Worm (Caenorhabditis elegans) whole organism, mixed stage, embryonic: Measurements from ENCODE around the gene C06E4.8.

Source experiments
- M03D4.4 ChIP-seq: sonication (generic microtip); optimal IDR thresholded peaks from 2 replicates; lab custom pipeline; 2017; ENCODE audit warnings: mild to moderate bottlenecking, missing genetic modification characterization, missing compliant biosample characterization
- bed-3 ChIP-seq: fragments of 200-800 bp; sonication (Bioruptor generic); optimal IDR thresholded peaks from 3 replicates; lab custom pipeline; 2018; ENCODE audit warnings: mild to moderate bottlenecking, missing genetic modification characterization, moderate library complexity, missing compliant biosample characterization
- blmp-1 ChIP-seq: fragments of 150-350 bp; optimal IDR thresholded peaks from 2 replicates; lab custom pipeline; 2014; ENCODE audit warnings: missing biosample characterization, missing genetic modification characterization
- ceh-39 ChIP-seq: fragments of 150-350 bp; optimal IDR thresholded peaks from 2 replicates; lab custom pipeline; 2014; ENCODE audit warnings: missing biosample characterization, missing genetic modification characterization
- ceh-83 ChIP-seq: fragments of 200-800 bp; sonication (Bioruptor generic); optimal IDR thresholded peaks from 2 replicates; lab custom pipeline; 2018; ENCODE audit warnings: mild to moderate bottlenecking, missing genetic modification characterization, missing compliant biosample characterization
- ces-1 ChIP-seq: fragments of 150-350 bp; optimal IDR thresholded peaks from 2 replicates; lab custom pipeline; 2014; ENCODE audit warnings: missing biosample characterization, missing genetic modification reagents, missing genetic modification characterization
- cnd-1 ChIP-seq: fragments of 200-800 bp; sonication (Bioruptor generic); optimal IDR thresholded peaks from 2 replicates; lab custom pipeline; 2018; ENCODE audit warnings: mild to moderate bottlenecking, missing genetic modification characterization, missing compliant biosample characterization
- drap-1 ChIP-seq: fragments of 200-800 bp; sonication (Bioruptor generic); optimal IDR thresholded peaks from 3 replicates; lab custom pipeline; 2018; ENCODE audit warnings: mild to moderate bottlenecking, missing genetic modification characterization, missing compliant biosample characterization
- elt-1 ChIP-seq: sonication (generic microtip); optimal IDR thresholded peaks from 2 replicates; lab custom pipeline; 2017; ENCODE audit warnings: missing genetic modification characterization, mild to moderate bottlenecking, missing compliant biosample characterization, antibody characterized with exemption, moderate library complexity, borderline replicate concordance; ENCODE audit not compliant: insufficient read depth
- elt-3 ChIP-seq: fragments of 150-350 bp; optimal IDR thresholded peaks from 2 replicates; lab custom pipeline; 2014; ENCODE audit warnings: missing biosample characterization, missing genetic modification characterization
- flh-1 ChIP-seq: fragments of 200-800 bp; sonication (Bioruptor generic); optimal IDR thresholded peaks from 2 replicates; lab custom pipeline; 2018; ENCODE audit warnings: mild to moderate bottlenecking, missing genetic modification characterization, moderate library complexity, missing compliant biosample characterization
- hlh-1 ChIP-seq: fragments of 150-350 bp; optimal IDR thresholded peaks from 2 replicates; lab custom pipeline; 2014; ENCODE audit warnings: missing biosample characterization, missing genetic modification reagents, missing genetic modification characterization
- lin-13 ChIP-seq: fragments of 150-350 bp; optimal IDR thresholded peaks from 2 replicates; lab custom pipeline; 2014; ENCODE audit warnings: missing biosample characterization, missing genetic modification characterization
- lin-32 ChIP-seq: fragments of 200-800 bp; sonication (Bioruptor generic); optimal IDR thresholded peaks from 2 replicates; lab custom pipeline; 2018; ENCODE audit warnings: mild to moderate bottlenecking, missing genetic modification characterization, missing compliant biosample characterization
- lsy-2 ChIP-seq: fragments of 150-350 bp; optimal IDR thresholded peaks from 2 replicates; lab custom pipeline; 2014; ENCODE audit warnings: missing biosample characterization, missing genetic modification characterization
- mab-5 ChIP-seq: fragments of 150-350 bp; optimal IDR thresholded peaks from 2 replicates; lab custom pipeline; 2014; ENCODE audit warnings: missing biosample characterization, missing genetic modification characterization
- mep-1 ChIP-seq: fragments of 150-350 bp; optimal IDR thresholded peaks from 2 replicates; lab custom pipeline; 2017; ENCODE audit warnings: missing biosample characterization, missing genetic modification reagents, missing genetic modification characterization, inconsistent platforms
- mls-2 ChIP-seq: sonication (generic microtip); optimal IDR thresholded peaks from 2 replicates; lab custom pipeline; 2016; ENCODE audit warnings: mild to moderate bottlenecking, missing genetic modification characterization, moderate library complexity, missing compliant biosample characterization
- nhr-12 ChIP-seq: fragments of 150-350 bp; optimal IDR thresholded peaks from 2 replicates; lab custom pipeline; 2014; ENCODE audit warnings: missing biosample characterization, missing genetic modification characterization
- nhr-237 ChIP-seq: fragments of 150-350 bp; optimal IDR thresholded peaks from 2 replicates; lab custom pipeline; 2014; ENCODE audit warnings: missing biosample characterization, missing genetic modification characterization
- nhr-28 ChIP-seq: fragments of 150-350 bp; optimal IDR thresholded peaks from 2 replicates; lab custom pipeline; 2014; ENCODE audit warnings: missing biosample characterization, missing genetic modification characterization
- nhr-76 ChIP-seq: sonication (generic microtip); optimal IDR thresholded peaks from 2 replicates; lab custom pipeline; 2017; ENCODE audit warnings: missing biosample characterization, missing genetic modification characterization
- pha-4 ChIP-seq: fragments of 150-350 bp; optimal IDR thresholded peaks from 2 replicates; lab custom pipeline; 2018; ENCODE audit warnings: missing biosample characterization, missing genetic modification reagents, missing genetic modification characterization
- sem-2 ChIP-seq: fragments of 200-800 bp; sonication (Bioruptor generic); optimal IDR thresholded peaks from 2 replicates; lab custom pipeline; 2018; ENCODE audit warnings: mild to moderate bottlenecking, missing genetic modification characterization, missing compliant biosample characterization
- snpc-4 ChIP-seq: fragments of 150-350 bp; optimal IDR thresholded peaks from 2 replicates; lab custom pipeline; 2014; ENCODE audit warnings: missing biosample characterization, missing genetic modification characterization
- sptf-1 ChIP-seq: sonication (generic microtip); optimal IDR thresholded peaks from 2 replicates; lab custom pipeline; 2017; ENCODE audit warnings: mild to moderate bottlenecking, missing genetic modification characterization, moderate library complexity, missing compliant biosample characterization
- unc-120 ChIP-seq: sonication (generic microtip); optimal IDR thresholded peaks from 2 replicates; lab custom pipeline; 2017; ENCODE audit warnings: missing genetic modification characterization, missing compliant biosample characterization; ENCODE audit not compliant: poor library complexity, severe bottlenecking
- unc-39 ChIP-seq: fragments of 150-350 bp; optimal IDR thresholded peaks from 2 replicates; lab custom pipeline; 2014; ENCODE audit warnings: missing biosample characterization, missing genetic modification characterization
- unc-62 ChIP-seq: fragments of 150-350 bp; optimal IDR thresholded peaks from 2 replicates; lab custom pipeline; 2014; ENCODE audit warnings: missing biosample characterization, missing genetic modification reagents, missing genetic modification characterization
- zip-8 ChIP-seq: fragments of 150-350 bp; optimal IDR thresholded peaks from 2 replicates; lab custom pipeline; 2014; ENCODE audit warnings: missing biosample characterization, missing genetic modification characterization
- ztf-11 ChIP-seq: fragments of 150-350 bp; optimal IDR thresholded peaks from 2 replicates; lab custom pipeline; 2014; ENCODE audit warnings: missing biosample characterization, missing genetic modification characterization

Gene C06E4.8

ce11 chrIV:7276661-7277060 is 9.0 kb downstream of the C06E4.8 start, which contains the start of gene C06E4.2:
Gene C06E4.2 (plus strand): TSS chrIV:7276961.
- TF ChIP-seq unc-62 (GFP tag; lab: Kevin White, UChicago) = no peak

ce11 chrIV:7274969-7275548 is 10.6 kb downstream of the C06E4.8 start:
- TF ChIP-seq ceh-39 (tag; lab: Kevin White, UChicago) (no peak), ces-1 (peak; percentile 76), lsy-2 (tag; lab: Kevin White, UChicago) (no peak), ztf-11 (no peak), snpc-4 (no peak), mls-2 (tag; lab: Kevin White, UChicago) (no peak), lin-13 (tag; lab: Kevin White, UChicago) (no peak)

- TF ChIP-seq sptf-1 (tag; lab: Kevin White, UChicago) (no peak), unc-62 (GFP tag; lab: Kevin White, UChicago) (no peak), unc-120 (no peak), nhr-28 (tag; lab: Kevin White, UChicago) (no peak), flh-1 (GFP tag; lab: Kevin White, UChicago) (no peak), ceh-83 (no peak), lsy-2 (tag; lab: Kevin White, UChicago) (no peak), unc-39 (no peak), cnd-1 (tag; lab: Kevin White, UChicago) (no peak), bed-3 (GFP tag; lab: Kevin White, UChicago) (no peak)
Measured at ce11 chrIV:7263137-7263536, 22.5 kb downstream of the C06E4.8 start, which contains the start of gene glb-2. Gene glb-2 (minus strand): TSS chrIV:7263237.

- TF ChIP-seq mep-1 (tag; lab: Kevin White, UChicago) (no peak), nhr-12 (tag; lab: Kevin White, UChicago) (no peak), blmp-1 (tag; lab: Kevin White, UChicago) (no peak), ceh-83 (no peak), elt-1 (no peak), unc-62 (GFP tag; lab: Kevin White, UChicago) (no peak), nhr-237 (tag; lab: Kevin White, UChicago) (no peak), flh-1 (GFP tag; lab: Kevin White, UChicago) (no peak), unc-39 (no peak), elt-3 (no peak), hlh-1 (no peak), sptf-1 (tag; lab: Kevin White, UChicago) (no peak), lsy-2 (tag; lab: Kevin White, UChicago) (no peak), mls-2 (tag; lab: Kevin White, UChicago) (no peak), M03D4.4 (tag; lab: Kevin White, UChicago) (no peak), lin-32 (GFP tag; lab: Kevin White, UChicago) (no peak), zip-8 (no peak), ces-1 (no peak), sem-2 (no peak), cnd-1 (tag; lab: Kevin White, UChicago) (no peak)
Measured at ce11 chrIV:7260587-7260986, 25.1 kb downstream of the C06E4.8 start, which contains the start of gene C06E4.3. Gene C06E4.3 (plus strand): TSS chrIV:7260875.

ce11 chrIV:7258253-7258652 is 27.4 kb downstream of the C06E4.8 start, which contains the start of gene C06E4.6:
Gene C06E4.6 (minus strand): TSS chrIV:7258303.
- no peak for TF ChIP-seq nhr-76 (tag; lab: Kevin White, UChicago)
- no peak for TF ChIP-seq pha-4 (tag; lab: Kevin White, UChicago)
- TF ChIP-seq flh-1 (GFP tag; lab: Kevin White, UChicago) = no peak
- TF ChIP-seq drap-1 = no peak
- no peak for TF ChIP-seq blmp-1 (tag; lab: Kevin White, UChicago)
- no peak for TF ChIP-seq lsy-2 (tag; lab: Kevin White, UChicago)
- TF ChIP-seq elt-3 = no peak
- TF ChIP-seq mab-5 (tag; lab: Kevin White, UChicago) = no peak
- TF ChIP-seq M03D4.4 (tag; lab: Kevin White, UChicago) = no peak
- no peak for TF ChIP-seq sptf-1 (tag; lab: Kevin White, UChicago)
- TF ChIP-seq bed-3 (GFP tag; lab: Kevin White, UChicago) = no peak
- TF ChIP-seq ztf-11 = no peak
